Fruit fly (Drosophila melanogaster): Measurements from ENCODE around the gene CG7542.

DNA sequence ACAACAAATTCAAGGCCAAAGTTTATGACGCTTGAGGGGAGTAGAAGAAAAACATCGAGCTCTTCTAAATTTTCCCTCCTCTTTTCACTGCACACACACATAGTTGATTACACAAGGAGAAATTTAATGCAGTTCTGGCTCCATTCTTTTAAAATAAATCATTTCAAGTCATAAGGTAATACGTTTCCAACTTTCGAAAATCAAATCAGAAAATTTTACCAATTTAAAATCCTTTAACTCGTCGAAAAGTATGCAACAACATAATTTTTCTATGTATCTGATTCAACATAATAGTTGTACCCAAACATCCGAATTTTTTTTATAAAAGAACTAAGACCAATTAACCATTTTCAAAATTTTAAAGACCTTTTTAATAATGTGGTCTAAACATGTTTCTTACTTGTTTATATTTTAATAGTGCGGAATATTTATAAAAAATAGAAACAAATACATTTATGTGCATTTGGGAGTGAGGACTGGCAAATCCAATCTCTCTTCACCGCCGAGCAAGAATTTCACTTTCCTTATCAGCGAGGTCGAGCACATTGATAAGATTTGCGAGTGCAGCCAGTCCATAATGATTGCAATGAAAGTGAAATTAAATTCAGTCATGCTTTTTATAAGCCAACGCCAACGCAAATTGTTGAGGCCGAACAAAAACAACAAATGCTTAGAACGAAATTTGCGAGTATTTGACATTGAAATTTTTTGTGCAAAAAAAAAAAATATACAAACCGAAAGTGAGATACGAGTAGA, 43.4 kb upstream of the CG7542 start:
- TF ChIP-seq h (optimal IDR thresholded peaks at IDR 0.05) (no peak), psq (optimal IDR thresholded peaks at IDR 0.05) (no peak), insv (optimal IDR thresholded peaks at IDR 0.05) (no peak), Sin3A (optimal IDR thresholded peaks at IDR 0.05) (no peak), Myc (optimal IDR thresholded peaks at IDR 0.05) (no peak)

Data from Kc167 (cell line).